Worm (Caenorhabditis elegans) whole organism, L1 larva: ENCODE measurements around the gene F37C12.14.
A peak's percentile ranks its signal among the peaks of the same experiment; 100 is the strongest.

Experiments used
- C34B4.2 ChIP-seq: sonication (generic microtip); optimal IDR thresholded peaks from 2 replicates; lab custom pipeline; 2017; ENCODE audit warnings: mild to moderate bottlenecking, missing genetic modification characterization, missing compliant biosample characterization
- Y116A8C.19 ChIP-seq: sonication (generic microtip); optimal IDR thresholded peaks from 2 replicates; lab custom pipeline; 2016; ENCODE audit warnings: missing compliant biosample characterization, missing genetic modification characterization, borderline replicate concordance
- aha-1 ChIP-seq: fragments of 150-350 bp; optimal IDR thresholded peaks from 2 replicates; lab custom pipeline; 2014; ENCODE audit warnings: missing biosample characterization, missing genetic modification characterization
- alr-1 ChIP-seq: fragments of 200-800 bp; sonication (Bioruptor generic); optimal IDR thresholded peaks from 2 replicates; lab custom pipeline; 2018; ENCODE audit warnings: borderline replicate concordance, mild to moderate bottlenecking, missing genetic modification characterization, missing compliant biosample characterization
- ama-1 ChIP-seq: fragments of 150-350 bp; optimal IDR thresholded peaks from 2 replicates; lab custom pipeline; 2014
- blmp-1 ChIP-seq: fragments of 150-350 bp; optimal IDR thresholded peaks from 2 replicates; lab custom pipeline; 2014; ENCODE audit warnings: missing biosample characterization, missing genetic modification characterization
- ceh-82 ChIP-seq, 3 experiments: fragments of 150-350 bp in 1 of 3; sonication (generic microtip) in 2 of 3; optimal IDR thresholded peaks; 2 replicates each; lab custom pipeline; 2014 to 2017; ENCODE audit warnings: missing biosample characterization in 3 of 3, missing genetic modification characterization in 3 of 3
- dpl-1 ChIP-seq, 3 experiments: fragments of 150-350 bp in 2 of 3; sonication (generic microtip) in 1 of 3; optimal IDR thresholded peaks; 2 replicates each; lab custom pipeline; 2014 to 2017; ENCODE audit warnings: missing biosample characterization in 3 of 3, missing genetic modification characterization in 3 of 3, missing genetic modification reagents in 3 of 3
- efl-1 ChIP-seq, 4 experiments: fragments of 150-350 bp; optimal IDR thresholded peaks in 3 of 4; peaks in 1 of 4; 1 replicate in 1 of 4; 2 replicates in 3 of 4; lab custom pipeline; 2014; ENCODE audit warnings: missing biosample characterization in 2 of 4, missing genetic modification characterization in 2 of 4, missing genetic modification reagents in 2 of 4
- elt-3 ChIP-seq, 6 experiments: fragments of 150-350 bp in 1 of 6; sonication (generic microtip); optimal IDR thresholded peaks; 2 replicates each; lab custom pipeline; 2017 to 2018; ENCODE audit warnings: missing biosample characterization in 6 of 6, missing genetic modification characterization in 6 of 6, inconsistent platforms in 1 of 6
- ets-5 ChIP-seq: fragments of 200-800 bp; sonication (Bioruptor generic); IDR thresholded peaks from 2 replicates; pipeline ENCODE4 v1.3.6; 2022; ENCODE audit warnings: missing genetic modification characterization, missing compliant biosample characterization
- fkh-10 ChIP-seq: sonication (generic microtip); optimal IDR thresholded peaks from 2 replicates; lab custom pipeline; 2017; ENCODE audit warnings: missing biosample characterization, missing genetic modification reagents, missing genetic modification characterization
- fkh-4 ChIP-seq: sonication (generic microtip); optimal IDR thresholded peaks from 2 replicates; lab custom pipeline; 2016; ENCODE audit warnings: missing compliant biosample characterization, missing genetic modification characterization, borderline replicate concordance
- grh-1 ChIP-seq: fragments of 200-800 bp; sonication (Bioruptor generic); IDR thresholded peaks from 2 replicates; pipeline ENCODE4 v1.3.6; 2022; ENCODE audit warnings: missing genetic modification reagents, missing genetic modification characterization, missing compliant biosample characterization
- hlh-17 ChIP-seq: fragments of 200-800 bp; sonication (Bioruptor generic); optimal IDR thresholded peaks from 2 replicates; lab custom pipeline; 2018; ENCODE audit warnings: missing genetic modification characterization, mild to moderate bottlenecking, missing compliant biosample characterization, moderate library complexity, borderline replicate concordance
- hpl-2 ChIP-seq: fragments of 150-350 bp; optimal IDR thresholded peaks from 2 replicates; lab custom pipeline; 2014; ENCODE audit warnings: missing biosample characterization, missing genetic modification reagents, missing genetic modification characterization
- lin-15B ChIP-seq: fragments of 150-350 bp; sonication (generic microtip); optimal IDR thresholded peaks from 3 replicates; lab custom pipeline; 2014; ENCODE audit warnings: missing biosample characterization, missing genetic modification characterization
- lin-35 ChIP-seq, 2 experiments: fragments of 150-350 bp; optimal IDR thresholded peaks; 2 replicates each; lab custom pipeline; 2014; ENCODE audit warnings: missing biosample characterization in 2 of 2, missing genetic modification characterization in 2 of 2, missing genetic modification reagents in 2 of 2
- lir-3 ChIP-seq: sonication (generic microtip); optimal IDR thresholded peaks from 2 replicates; lab custom pipeline; 2016; ENCODE audit warnings: mild to moderate bottlenecking, missing genetic modification characterization, moderate library complexity, missing compliant biosample characterization; ENCODE audit not compliant: poor library complexity
- lsy-2 ChIP-seq, 2 experiments: fragments of 150-350 bp; optimal IDR thresholded peaks; 2 replicates each; lab custom pipeline; 2014; ENCODE audit warnings: missing biosample characterization in 2 of 2, missing genetic modification characterization in 2 of 2
- mab-9 ChIP-seq: fragments of 200-800 bp; sonication (Bioruptor generic); IDR thresholded peaks from 2 replicates; pipeline ENCODE4 v1.3.6; 2022; ENCODE audit warnings: missing genetic modification reagents, missing genetic modification characterization, missing compliant biosample characterization
- mep-1 ChIP-seq: fragments of 150-350 bp; optimal IDR thresholded peaks from 2 replicates; lab custom pipeline; 2014; ENCODE audit warnings: missing biosample characterization, missing genetic modification characterization
- nhr-12 ChIP-seq: sonication (generic microtip); optimal IDR thresholded peaks from 2 replicates; lab custom pipeline; 2017; ENCODE audit warnings: missing biosample characterization, missing genetic modification characterization
- nhr-19 ChIP-seq: fragments of 200-800 bp; sonication (Bioruptor generic); conservative IDR thresholded peaks from 2 replicates; pipeline ENCODE4 v1.3.6; 2022; ENCODE audit warnings: missing genetic modification characterization, missing compliant biosample characterization
- nhr-20 ChIP-seq: sonication (generic microtip); optimal IDR thresholded peaks from 2 replicates; lab custom pipeline; 2016; ENCODE audit warnings: mild to moderate bottlenecking, missing genetic modification characterization, missing compliant biosample characterization
- nhr-47 ChIP-seq: sonication (generic microtip); optimal IDR thresholded peaks from 2 replicates; lab custom pipeline; 2016; ENCODE audit warnings: mild to moderate bottlenecking, missing genetic modification characterization, moderate library complexity, missing compliant biosample characterization
- nhr-71 ChIP-seq: sonication (generic microtip); optimal IDR thresholded peaks from 2 replicates; lab custom pipeline; 2016; ENCODE audit warnings: mild to moderate bottlenecking, missing genetic modification characterization, moderate library complexity, missing compliant biosample characterization
- nhr-77 ChIP-seq: fragments of 150-350 bp; optimal IDR thresholded peaks from 2 replicates; lab custom pipeline; 2014; ENCODE audit warnings: missing biosample characterization, missing genetic modification characterization
- nhr-84 ChIP-seq: sonication (generic microtip); optimal IDR thresholded peaks from 2 replicates; lab custom pipeline; 2017; ENCODE audit warnings: missing biosample characterization, missing genetic modification characterization
- nhr-85 ChIP-seq: sonication (generic microtip); peaks from one replicate; lab custom pipeline; 2016; ENCODE audit warnings: missing genetic modification characterization, inconsistent platforms, missing compliant biosample characterization
- pag-3 ChIP-seq: sonication (generic microtip); optimal IDR thresholded peaks from 2 replicates; lab custom pipeline; 2017; ENCODE audit warnings: missing genetic modification characterization, mild to moderate bottlenecking, missing compliant biosample characterization, antibody characterized with exemption, borderline replicate concordance; ENCODE audit not compliant: insufficient read depth
- pax-3 ChIP-seq: fragments of 200-800 bp; sonication (Bioruptor generic); optimal IDR thresholded peaks from 2 replicates; lab custom pipeline; 2018; ENCODE audit warnings: mild to moderate bottlenecking, missing genetic modification characterization, moderate library complexity, missing compliant biosample characterization
- snpc-4 ChIP-seq: fragments of 150-350 bp; optimal IDR thresholded peaks from 2 replicates; lab custom pipeline; 2014; ENCODE audit warnings: missing biosample characterization, missing genetic modification characterization
- snu-23 ChIP-seq: sonication (generic microtip); optimal IDR thresholded peaks from 2 replicates; lab custom pipeline; 2016; ENCODE audit warnings: missing genetic modification characterization, missing compliant biosample characterization
- sox-4 ChIP-seq: sonication (generic microtip); optimal IDR thresholded peaks from 2 replicates; lab custom pipeline; 2016; ENCODE audit warnings: missing genetic modification characterization, missing compliant biosample characterization
- unc-130 ChIP-seq: fragments of 150-350 bp; optimal IDR thresholded peaks from 2 replicates; lab custom pipeline; 2017; ENCODE audit warnings: missing biosample characterization, missing genetic modification characterization, inconsistent platforms
- unc-62 ChIP-seq: fragments of 150-350 bp; optimal IDR thresholded peaks from 2 replicates; lab custom pipeline; 2014; ENCODE audit warnings: missing biosample characterization, missing genetic modification reagents, missing genetic modification characterization
- unc-86 ChIP-seq: sonication (generic microtip); optimal IDR thresholded peaks from 2 replicates; lab custom pipeline; 2016; ENCODE audit warnings: missing genetic modification characterization, missing compliant biosample characterization
- unc-98 ChIP-seq: fragments of 200-800 bp; sonication (Bioruptor generic); IDR thresholded peaks from 2 replicates; pipeline ENCODE4 v1.3.6; 2022; ENCODE audit warnings: missing genetic modification characterization, missing compliant biosample characterization
- vab-15 ChIP-seq: sonication (generic microtip); optimal IDR thresholded peaks from 2 replicates; lab custom pipeline; 2017; ENCODE audit warnings: missing genotype, mild to moderate bottlenecking, missing genetic modification characterization, missing compliant biosample characterization
- zag-1 ChIP-seq: fragments of 150-350 bp; optimal IDR thresholded peaks from 2 replicates; lab custom pipeline; 2014; ENCODE audit warnings: missing biosample characterization, missing genetic modification characterization
- zip-4 ChIP-seq: fragments of 200-800 bp; sonication (Bioruptor generic); optimal IDR thresholded peaks from 2 replicates; lab custom pipeline; 2018; ENCODE audit warnings: mild to moderate bottlenecking, missing genetic modification characterization, moderate library complexity, missing compliant biosample characterization
- ztf-4 ChIP-seq: fragments of 150-350 bp; optimal IDR thresholded peaks from 2 replicates; lab custom pipeline; 2014; ENCODE audit warnings: missing biosample characterization, missing genetic modification characterization

The F37C12.14 gene

DNA sequence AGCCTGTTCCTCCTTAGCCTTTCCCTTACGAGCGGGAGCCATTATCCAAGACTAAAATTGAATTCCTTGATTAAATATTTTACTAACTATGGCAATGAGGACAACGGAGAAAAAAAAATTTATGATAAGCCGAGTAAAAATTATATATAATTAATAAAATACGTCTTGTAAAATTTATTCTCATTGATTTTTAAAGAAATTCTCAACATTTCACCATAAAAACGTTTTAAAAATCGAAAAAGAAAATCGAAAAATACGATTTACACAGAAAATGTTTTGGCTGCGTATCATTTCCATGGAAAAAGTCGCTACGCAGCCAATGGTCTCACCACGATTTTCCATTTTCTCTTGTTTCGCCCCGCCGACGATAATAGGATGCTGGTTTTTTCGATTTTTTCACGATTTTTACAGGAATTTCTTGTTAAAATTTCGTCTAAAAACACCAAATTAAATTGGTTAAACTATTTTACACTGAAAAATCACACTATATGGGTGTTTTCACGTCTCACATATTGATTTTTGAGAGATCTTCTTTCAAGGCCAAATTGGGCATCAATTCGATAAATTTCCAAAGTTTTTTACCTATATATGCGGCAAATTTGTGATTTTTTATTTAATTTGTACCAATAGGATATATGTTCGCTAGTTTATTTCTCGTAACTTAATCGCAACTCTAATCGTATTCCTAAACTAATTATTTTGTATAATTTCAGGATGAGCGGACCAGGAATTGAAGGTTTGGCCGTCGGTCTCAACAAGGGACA, 5.7 kb downstream of the F37C12.14 start, which contains the start of the genes rps-14 and rpl-36 (continued):
- TF ChIP-seq pag-3, result no peak
- TF ChIP-seq nhr-71, result peak; percentile 93
- TF ChIP-seq unc-62, result no peak
- peak; percentile 83 to 86 (median 86) for TF ChIP-seq dpl-1 (GFP tag; optimal IDR thresholded peaks at IDR 0.05; lab: Kevin White, UChicago)
- peak; percentile 30 for TF ChIP-seq ama-1 (lab: Kevin White, UChicago)
- TF ChIP-seq pax-3 (tag; lab: Kevin White, UChicago), result peak; percentile 72
- peak; percentile 59 for TF ChIP-seq mab-9 (GFP tag; lab: Robert Waterston, UW)
- TF ChIP-seq snpc-4, result peak; percentile 82
- TF ChIP-seq ceh-82 (tag; optimal IDR thresholded peaks at IDR 0.05; lab: Kevin White, UChicago), result peak; percentile 88 to 90 (median 89)
- TF ChIP-seq nhr-20, result peak; percentile 94
- TF ChIP-seq snu-23 (GFP tag; lab: Kevin White, UChicago), result peak; percentile 95
- no peak for TF ChIP-seq nhr-12 (tag; lab: Kevin White, UChicago)
- peak; percentile 88 to 93 for TF ChIP-seq lin-35 (GFP tag; optimal IDR thresholded peaks at IDR 0.05; lab: Kevin White, UChicago)
- peak; percentile 77 for TF ChIP-seq lir-3 (tag; lab: Kevin White, UChicago)
- TF ChIP-seq aha-1 (tag; lab: Kevin White, UChicago), result peak; percentile 77
- peak; percentile 40 for TF ChIP-seq fkh-4 (tag; lab: Kevin White, UChicago)
- TF ChIP-seq Y116A8C.19 (tag; lab: Kevin White, UChicago), result no peak
- peak; percentile 96 for TF ChIP-seq unc-130
- TF ChIP-seq grh-1 (GFP tag; lab: Robert Waterston, UW), result peak; percentile 70
- TF ChIP-seq efl-1 (optimal IDR thresholded peaks at IDR 0.05; lab: Kevin White, UChicago), result peak; percentile 90 to 92
- peak; percentile 82 to 97 for TF ChIP-seq efl-1 (GFP tag; optimal IDR thresholded peaks at IDR 0.05 in 1 of 2; lab: Kevin White, UChicago)
- peak; percentile 59 for TF ChIP-seq sox-4 (tag; lab: Kevin White, UChicago)
- TF ChIP-seq nhr-84, result no peak
- peak; percentile 5 for TF ChIP-seq vab-15 (tag; lab: Kevin White, UChicago)
- peak; percentile 96 for TF ChIP-seq mep-1 (tag; lab: Kevin White, UChicago)
- peak; percentile 80 for TF ChIP-seq unc-86 (tag; lab: Kevin White, UChicago)
- no peak for TF ChIP-seq hlh-17 (GFP tag; lab: Kevin White, UChicago)
- TF ChIP-seq lin-15B (tag; lab: Kevin White, UChicago), result peak; percentile 90
- TF ChIP-seq nhr-77 (tag; lab: Kevin White, UChicago), result peak; percentile 90
- no peak for TF ChIP-seq alr-1
- peak; percentile 67 for TF ChIP-seq ztf-4
- no peak for TF ChIP-seq unc-98 (GFP tag; lab: Robert Waterston, UW)
- TF ChIP-seq zag-1 (tag; lab: Kevin White, UChicago), result peak; percentile 51
- no peak for TF ChIP-seq C34B4.2 (tag; lab: Kevin White, UChicago)
- TF ChIP-seq zip-4 (GFP tag; lab: Kevin White, UChicago), result peak; percentile 66
- TF ChIP-seq nhr-47 (tag; lab: Kevin White, UChicago), result peak; percentile 92
- TF ChIP-seq fkh-10 (GFP tag; lab: Kevin White, UChicago), result peak; percentile 66
- TF ChIP-seq elt-3 (tag; optimal IDR thresholded peaks at IDR 0.05; lab: Kevin White, UChicago), result peak in 3 of 6 experiments; percentile 76 to 94 (median 88)
- TF ChIP-seq nhr-19 (GFP tag; lab: Robert Waterston, UW), result peak; percentile 92
- peak; percentile 78 for TF ChIP-seq hpl-2

DNA sequence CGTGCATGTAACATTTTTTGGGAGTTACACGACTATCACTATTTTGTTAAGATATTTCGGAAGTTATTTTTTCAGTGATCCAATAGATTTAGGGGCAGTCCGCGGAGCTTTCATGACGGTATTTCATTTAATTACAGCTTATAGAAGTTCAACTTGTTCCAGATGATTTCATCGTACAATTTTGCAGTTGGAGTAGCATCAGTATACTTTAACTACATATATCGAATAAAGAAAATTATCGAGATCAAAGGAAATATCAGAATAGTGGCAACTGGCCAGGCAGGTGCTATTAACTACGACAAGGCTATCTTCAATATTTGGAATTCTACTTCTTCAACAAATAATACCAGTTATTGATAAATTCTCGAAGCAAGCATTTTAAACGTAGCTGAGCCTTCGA, 6.9 kb downstream of the F37C12.14 start:
- TF ChIP-seq lsy-2 (tag; optimal IDR thresholded peaks at IDR 0.05; lab: Kevin White, UChicago) (peak in 1 of 2 experiments; percentile 14), nhr-85 (peak; percentile 46), ets-5 (GFP tag; lab: Robert Waterston, UW) (no peak), blmp-1 (tag; lab: Kevin White, UChicago) (no peak), efl-1 (optimal IDR thresholded peaks at IDR 0.05; lab: Kevin White, UChicago) (no peak), efl-1 (GFP tag; optimal IDR thresholded peaks at IDR 0.05 in 1 of 2; lab: Kevin White, UChicago) (peak in 1 of 2 experiments; percentile 85)
- TF ChIP-seq, all 84 proteins: peak for 3
